Worm (Caenorhabditis elegans) whole organism, young adult: ENCODE measurements around the gene T05H10.4.

Source experiments
- F23B12.7 ChIP-seq: sonication (generic microtip); optimal IDR thresholded peaks from 2 replicates; lab custom pipeline; 2017; ENCODE audit warnings: missing genetic modification characterization, mild to moderate bottlenecking, missing compliant biosample characterization, antibody characterized with exemption, moderate library complexity; ENCODE audit not compliant: insufficient read depth
- ama-1 ChIP-seq, 3 experiments: fragments of 150-350 bp in 1 of 3; sonication (generic microtip) in 2 of 3; optimal IDR thresholded peaks; 2 replicates each; lab custom pipeline; 2014 to 2018; ENCODE audit warnings: missing biosample characterization in 2 of 3, missing genetic modification characterization in 2 of 3, missing genetic modification reagents in 2 of 3
- bed-1 ChIP-seq: fragments of 200-800 bp; sonication (Bioruptor generic); IDR thresholded peaks from 2 replicates; pipeline ENCODE4 v1.3.6; 2022; ENCODE audit warnings: missing genetic modification reagents, missing genetic modification characterization, missing compliant biosample characterization
- chd-7 ChIP-seq: sonication (generic microtip); optimal IDR thresholded peaks from 2 replicates; lab custom pipeline; 2016; ENCODE audit warnings: mild to moderate bottlenecking, missing genetic modification characterization, moderate library complexity, missing compliant biosample characterization
- lir-1 ChIP-seq: fragments of 200-800 bp; sonication (Bioruptor generic); conservative IDR thresholded peaks from 2 replicates; pipeline ENCODE4 v1.3.6; 2022; ENCODE audit warnings: missing genetic modification reagents, missing genetic modification characterization, missing compliant biosample characterization
- sptf-2 ChIP-seq: fragments of 200-800 bp; sonication (Bioruptor generic); optimal IDR thresholded peaks from 2 replicates; lab custom pipeline; 2018; ENCODE audit warnings: mild to moderate bottlenecking, missing genetic modification characterization, missing compliant biosample characterization
- zim-3 ChIP-seq: sonication (generic microtip); optimal IDR thresholded peaks from 2 replicates; lab custom pipeline; 2017; ENCODE audit warnings: mild to moderate bottlenecking, missing genetic modification characterization, moderate library complexity, missing compliant biosample characterization

DNA sequence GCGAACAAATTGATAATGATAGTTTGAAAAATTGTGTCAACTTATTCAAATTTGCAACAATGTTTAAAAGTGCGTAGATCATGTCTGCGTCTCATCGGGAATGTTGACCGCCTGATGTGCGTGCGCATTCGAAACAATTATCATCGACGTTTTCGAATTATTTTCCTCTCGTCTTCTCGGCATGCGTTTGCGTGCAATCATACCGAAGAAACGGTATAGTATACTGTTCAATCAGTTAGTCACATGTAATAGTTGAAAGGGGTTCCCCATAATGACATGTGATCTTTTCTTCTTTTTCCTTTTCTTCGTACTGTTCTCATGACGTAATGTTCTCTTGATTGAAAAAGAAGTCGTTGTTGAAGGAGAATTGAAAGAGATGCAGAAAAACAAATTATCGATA lies 36.2 kb upstream of the T05H10.4 start:
- TF ChIP-seq sptf-2 (GFP tag; lab: Kevin White, UChicago), result no peak
- no peak for TF ChIP-seq bed-1
- TF ChIP-seq ama-1 (optimal IDR thresholded peaks at IDR 0.05; lab: Kevin White, UChicago), result peak; percentile 5
- TF ChIP-seq ama-1 (GFP tag; optimal IDR thresholded peaks at IDR 0.05; lab: Kevin White, UChicago), result no peak
- no peak for TF ChIP-seq F23B12.7 (tag; lab: Kevin White, UChicago)
- 0 out of 2 replicates have a peak, but pooled peaks have one; percentile 60 for TF ChIP-seq lir-1 (GFP tag; lab: Robert Waterston, UW)
- TF ChIP-seq chd-7, result peak; percentile 58
- no peak for TF ChIP-seq zim-3 (tag; lab: Kevin White, UChicago)
